Fruit fly (Drosophila melanogaster) whole organism, embryonic: ENCODE data around the gene Alp9.
A peak's percentile ranks its signal among the peaks of the same experiment; 100 is the strongest.

Experiments
- Atf3 ChIP-seq: fragments of 200-800 bp; sonication (Bioruptor generic); optimal IDR thresholded peaks from 3 replicates; lab custom pipeline; 2016; ENCODE audit warnings: missing biosample characterization, missing genetic modification characterization
- Bgb ChIP-seq: fragments of 200-800 bp; sonication (Bioruptor generic); IDR thresholded peaks from 2 replicates; pipeline ENCODE4 v1.3.6; 2022; ENCODE audit warnings: missing biosample characterization, missing genetic modification characterization; ENCODE audit not compliant: partially characterized antibody
- CG10321 ChIP-seq: fragments of 200-800 bp; sonication (Bioruptor generic); IDR thresholded peaks from 2 replicates; pipeline ENCODE4 v1.3.6; 2022; ENCODE audit warnings: missing biosample characterization, missing genetic modification characterization
- CG10462 ChIP-seq: fragments of 200-800 bp; sonication (Bioruptor generic); optimal IDR thresholded peaks from 2 replicates; lab custom pipeline; 2016; ENCODE audit warnings: missing biosample characterization, missing genetic modification characterization
- CG10543 ChIP-seq: fragments of 200-800 bp; sonication (Bioruptor generic); optimal IDR thresholded peaks from 3 replicates; lab custom pipeline; 2017; ENCODE audit warnings: missing biosample characterization, mild to moderate bottlenecking, missing genetic modification characterization, moderate library complexity
- CG11093 ChIP-seq: fragments of 200-800 bp; sonication (Bioruptor generic); IDR thresholded peaks from 3 replicates; pipeline ENCODE4 v1.3.6; 2022; ENCODE audit warnings: missing biosample characterization, missing genetic modification characterization
- CG12744 ChIP-seq: fragments of 200-800 bp; sonication (Bioruptor generic); optimal IDR thresholded peaks from 2 replicates; lab custom pipeline; 2016; ENCODE audit warnings: missing biosample characterization, missing genetic modification characterization
- CG13424 ChIP-seq: fragments of 200-800 bp; sonication (Bioruptor generic); optimal IDR thresholded peaks from 2 replicates; lab custom pipeline; 2019; ENCODE audit warnings: missing biosample characterization, mild to moderate bottlenecking, missing genetic modification characterization, moderate library complexity
- CG15011 ChIP-seq: fragments of 200-800 bp; sonication (Bioruptor generic); optimal IDR thresholded peaks from 3 replicates; lab custom pipeline; 2018; ENCODE audit warnings: missing biosample characterization, mild to moderate bottlenecking, missing genetic modification characterization
- CG17361 ChIP-seq: fragments of 200-800 bp; sonication (Bioruptor generic); IDR thresholded peaks from 3 replicates; pipeline ENCODE4 v1.3.6; 2022; ENCODE audit warnings: missing biosample characterization, missing genetic modification characterization
- CG17568 ChIP-seq: fragments of 200-800 bp; sonication (Bioruptor generic); optimal IDR thresholded peaks from 2 replicates; lab custom pipeline; 2018; ENCODE audit warnings: missing biosample characterization, mild to moderate bottlenecking, missing genetic modification characterization, moderate library complexity
- CG17802 ChIP-seq: fragments of 200-800 bp; sonication (Bioruptor generic); optimal IDR thresholded peaks from 2 replicates; lab custom pipeline; 2018; ENCODE audit warnings: missing biosample characterization, mild to moderate bottlenecking, missing genetic modification characterization, moderate library complexity
- CG17829 ChIP-seq: fragments of 200-800 bp; optimal IDR thresholded peaks from 2 replicates; lab custom pipeline; 2019; ENCODE audit warnings: missing biosample characterization, mild to moderate bottlenecking, missing genetic modification characterization, moderate library complexity
- CG18476 ChIP-seq: fragments of 200-800 bp; sonication (Bioruptor generic); optimal IDR thresholded peaks from 2 replicates; lab custom pipeline; 2016; ENCODE audit warnings: missing biosample characterization, mild to moderate bottlenecking, missing genetic modification characterization
- CG42726 ChIP-seq: fragments of 200-800 bp; sonication (Bioruptor generic); IDR thresholded peaks from 2 replicates; pipeline ENCODE4 v1.3.6; 2022; ENCODE audit warnings: missing biosample characterization, missing genetic modification characterization; ENCODE audit not compliant: partially characterized antibody
- CG4404 ChIP-seq: fragments of 200-800 bp; sonication (Bioruptor generic); IDR thresholded peaks from 2 replicates; pipeline ENCODE4 v1.3.6; 2022; ENCODE audit warnings: missing biosample characterization, missing genetic modification characterization
- CG7928 ChIP-seq: fragments of 200-800 bp; sonication (Bioruptor generic); optimal IDR thresholded peaks from 2 replicates; lab custom pipeline; 2017; ENCODE audit warnings: missing biosample characterization, mild to moderate bottlenecking, missing genetic modification characterization
- CG8281 ChIP-seq: fragments of 200-800 bp; sonication (Bioruptor generic); optimal IDR thresholded peaks from 2 replicates; lab custom pipeline; 2018; ENCODE audit warnings: missing biosample characterization, mild to moderate bottlenecking, missing genetic modification characterization, moderate library complexity
- CG9215 ChIP-seq: fragments of 200-800 bp; sonication (Bioruptor generic); IDR thresholded peaks from 2 replicates; pipeline ENCODE4 v1.3.6; 2022; ENCODE audit warnings: missing biosample characterization, missing genetic modification characterization
- Dbx ChIP-seq: fragments of 200-800 bp; sonication (Bioruptor generic); IDR thresholded peaks from 3 replicates; pipeline ENCODE4 v1.3.6; 2022; ENCODE audit warnings: missing biosample characterization, missing genetic modification characterization
- Gsc ChIP-seq: fragments of 200-800 bp; sonication (Bioruptor generic); IDR thresholded peaks from 2 replicates; pipeline ENCODE4 v1.3.6; 2022; ENCODE audit warnings: missing biosample characterization, missing genetic modification characterization
- HLH4C ChIP-seq: fragments of 200-800 bp; sonication (Bioruptor generic); IDR thresholded peaks from 3 replicates; pipeline ENCODE4 v1.3.6; 2022; ENCODE audit warnings: missing biosample characterization, missing genetic modification characterization; ENCODE audit not compliant: partially characterized antibody
- Hand ChIP-seq: fragments of 200-800 bp; sonication (Bioruptor generic); optimal IDR thresholded peaks from 2 replicates; lab custom pipeline; 2017; ENCODE audit warnings: mild to moderate bottlenecking, missing biosample characterization, missing genetic modification reagents, missing genetic modification characterization
- Med ChIP-seq: fragments of 200-800 bp; sonication (Bioruptor generic); peaks from one replicate; lab custom pipeline; 2016; ENCODE audit warnings: missing biosample characterization, missing genetic modification characterization, mild to moderate bottlenecking, inconsistent platforms, moderate library complexity
- Meics ChIP-seq: fragments of 200-800 bp; sonication (Bioruptor generic); optimal IDR thresholded peaks from 2 replicates; lab custom pipeline; 2017; ENCODE audit warnings: missing biosample characterization, mild to moderate bottlenecking, missing genetic modification characterization
- Ptx1 ChIP-seq: fragments of 200-800 bp; sonication (Bioruptor generic); IDR thresholded peaks from 2 replicates; pipeline ENCODE4 v1.3.6; 2022; ENCODE audit warnings: missing biosample characterization, missing genetic modification characterization
- Six4 ChIP-seq: fragments of 200-800 bp; sonication (Bioruptor generic); optimal IDR thresholded peaks from 2 replicates; lab custom pipeline; 2016; ENCODE audit warnings: missing biosample characterization, missing genetic modification characterization
- Spps ChIP-seq: fragments of 200-800 bp; sonication (Bioruptor generic); optimal IDR thresholded peaks from 2 replicates; lab custom pipeline; 2018; ENCODE audit warnings: missing biosample characterization, mild to moderate bottlenecking, missing genetic modification characterization
- Ssrp ChIP-seq: fragments of 200-800 bp; sonication (Bioruptor generic); optimal IDR thresholded peaks from 2 replicates; lab custom pipeline; 2018; ENCODE audit warnings: missing biosample characterization, mild to moderate bottlenecking, missing genetic modification characterization, moderate library complexity
- Taf1 ChIP-seq: fragments of 200-800 bp; sonication (Bioruptor generic); IDR thresholded peaks from 2 replicates; pipeline ENCODE4 v1.3.6; 2022; ENCODE audit warnings: missing biosample characterization, missing genetic modification characterization
- ab ChIP-seq: fragments of 200-800 bp; sonication (Bioruptor generic); optimal IDR thresholded peaks from 2 replicates; lab custom pipeline; 2016; ENCODE audit warnings: missing biosample characterization, missing genetic modification characterization
- al ChIP-seq: fragments of 200-800 bp; sonication (Bioruptor generic); IDR thresholded peaks from 2 replicates; pipeline ENCODE4 v1.3.6; 2022; ENCODE audit warnings: missing biosample characterization, missing genetic modification characterization
- ash1 ChIP-seq: fragments of 200-800 bp; sonication (Bioruptor generic); optimal IDR thresholded peaks from 2 replicates; lab custom pipeline; 2018; ENCODE audit warnings: missing biosample characterization, mild to moderate bottlenecking, missing genetic modification characterization
- eve ChIP-seq, 2 experiments: fragments of >200 bp; optimal IDR thresholded peaks; 2 replicates each; lab custom pipeline; 2017; ENCODE audit warnings: missing biosample characterization in 2 of 2, missing genetic modification characterization in 2 of 2
- fru ChIP-seq: fragments of >200 bp; optimal IDR thresholded peaks from 2 replicates; lab custom pipeline; 2017
- ftz-f1 ChIP-seq: fragments of 200-800 bp; sonication (Bioruptor generic); optimal IDR thresholded peaks from 2 replicates; lab custom pipeline; 2016; ENCODE audit warnings: missing biosample characterization, missing genetic modification characterization
- gfzf ChIP-seq: fragments of 200-800 bp; sonication (Bioruptor generic); optimal IDR thresholded peaks from 2 replicates; lab custom pipeline; 2016; ENCODE audit warnings: missing biosample characterization, mild to moderate bottlenecking, missing genetic modification characterization, moderate library complexity
- her ChIP-seq: fragments of 200-800 bp; sonication (Bioruptor generic); optimal IDR thresholded peaks from 2 replicates; lab custom pipeline; 2016; ENCODE audit warnings: missing biosample characterization, missing genetic modification characterization
- hkb ChIP-seq, 2 experiments: fragments of 200-800 bp in 1 of 2; fragments of >200 bp in 1 of 2; sonication (Bioruptor generic) in 1 of 2; IDR thresholded peaks in 1 of 2; optimal IDR thresholded peaks in 1 of 2; 2 replicates each; pipeline versions ENCODE4 v1.3.6 to Lab custom; 2017 to 2022; ENCODE audit warnings: missing biosample characterization in 1 of 2, missing genetic modification characterization in 1 of 2
- nmo ChIP-seq: fragments of 200-800 bp; sonication (Bioruptor generic); optimal IDR thresholded peaks from 2 replicates; lab custom pipeline; 2018; ENCODE audit warnings: missing biosample characterization, mild to moderate bottlenecking, missing genetic modification characterization, moderate library complexity
- pzg ChIP-seq: fragments of 200-800 bp; sonication (Bioruptor generic); optimal IDR thresholded peaks from 3 replicates; lab custom pipeline; 2018; ENCODE audit warnings: missing biosample characterization, mild to moderate bottlenecking, missing genetic modification characterization, moderate library complexity
- run ChIP-seq: fragments of 200-800 bp; sonication (Bioruptor generic); optimal IDR thresholded peaks from 3 replicates; lab custom pipeline; 2018; ENCODE audit warnings: missing biosample characterization, mild to moderate bottlenecking, missing genetic modification characterization
- seq ChIP-seq: fragments of 200-800 bp; sonication (Bioruptor generic); IDR thresholded peaks from 2 replicates; pipeline ENCODE4 v1.3.6; 2022; ENCODE audit warnings: missing biosample characterization, missing genetic modification characterization
- stc ChIP-seq: fragments of 200-800 bp; sonication (Bioruptor generic); IDR thresholded peaks from 2 replicates; pipeline ENCODE4 v1.3.6; 2022; ENCODE audit warnings: missing biosample characterization, missing genetic modification characterization
- tap ChIP-seq: fragments of 200-800 bp; optimal IDR thresholded peaks from 3 replicates; lab custom pipeline; 2019; ENCODE audit warnings: missing biosample characterization, mild to moderate bottlenecking, missing genetic modification characterization, moderate library complexity
- tio ChIP-seq: fragments of 200-800 bp; sonication (Bioruptor generic); optimal IDR thresholded peaks from 2 replicates; lab custom pipeline; 2017; ENCODE audit warnings: missing biosample characterization, missing genetic modification characterization, inconsistent platforms
- vfl ChIP-seq: fragments of 200-800 bp; sonication (Bioruptor generic); optimal IDR thresholded peaks from 2 replicates; lab custom pipeline; 2016; ENCODE audit warnings: missing biosample characterization, missing genetic modification characterization
- zfh2 ChIP-seq: fragments of 200-800 bp; sonication (Bioruptor generic); optimal IDR thresholded peaks from 2 replicates; lab custom pipeline; 2016; ENCODE audit warnings: missing biosample characterization, missing genetic modification characterization

The Alp9 gene

DNA sequence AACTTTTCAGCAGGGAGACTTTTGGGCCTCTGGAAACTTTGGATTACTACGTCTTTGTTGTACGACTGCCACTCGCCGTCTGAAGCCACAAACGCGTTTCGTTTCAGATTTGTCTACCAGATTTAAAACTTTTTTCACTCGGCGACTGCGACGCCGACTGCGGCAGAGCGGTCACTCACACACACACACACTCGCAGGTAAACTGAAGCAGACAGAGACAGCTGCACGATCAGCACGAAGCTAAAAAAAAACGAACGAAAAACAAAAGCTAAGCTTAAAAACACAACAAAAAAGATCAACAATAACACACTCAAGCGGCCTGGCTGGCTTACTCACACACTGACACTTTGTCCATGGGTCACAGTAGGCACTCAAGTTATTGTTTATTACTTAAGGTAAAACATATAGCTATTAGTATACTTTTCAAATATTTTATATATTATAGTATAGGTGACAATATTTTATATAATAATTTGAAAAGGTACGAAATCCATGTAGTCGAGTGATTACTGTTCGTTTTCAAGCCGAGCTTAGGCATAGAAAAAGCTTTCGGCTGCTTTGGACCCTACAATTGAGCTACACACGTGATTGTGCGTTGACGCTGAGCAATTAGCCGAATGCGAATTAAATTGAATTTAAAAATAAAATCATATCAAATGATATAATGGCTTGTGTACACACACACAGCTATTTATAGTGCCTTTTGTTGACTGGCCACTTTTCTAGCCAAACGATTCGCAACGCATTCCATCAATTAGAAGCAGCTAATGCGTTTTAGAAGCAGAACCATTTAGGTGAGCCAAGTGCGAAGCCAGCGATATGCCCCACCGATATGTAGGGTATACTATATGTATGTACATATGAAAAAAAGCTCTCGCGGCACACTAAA lies 17.8 kb upstream of the Alp9 start, which contains the start of gene Msr-110 (continued):
- peak; percentile 77 for TF ChIP-seq CG4404 (GFP tag; lab: Robert Waterston, UW)
- TF ChIP-seq CG10321: 0 out of 2 replicates have a peak, but pooled peaks have one; percentile 63
- TF ChIP-seq nmo (GFP tag; lab: Kevin White, UChicago): peak; percentile 91
- peak; percentile 34 for TF ChIP-seq her (GFP tag; lab: Kevin White, UChicago)
- TF ChIP-seq CG10462 (GFP tag; lab: Kevin White, UChicago): peak; percentile 64
- peak; percentile 89 for TF ChIP-seq CG10543 (GFP tag; lab: Kevin White, UChicago)
- no peak for TF ChIP-seq HLH4C (GFP tag; lab: Robert Waterston, UW)
- TF ChIP-seq Taf1: peak; percentile 86
- peak; percentile 47 for TF ChIP-seq Spps
- peak; percentile 52; the same call in 1 of the 2 replicates for TF ChIP-seq CG42726 (GFP tag; lab: Robert Waterston, UW)
- TF ChIP-seq Dbx (GFP tag; lab: Robert Waterston, UW): peak; percentile 94
- TF ChIP-seq Ptx1 (GFP tag; lab: Robert Waterston, UW): peak; percentile 95
- no peak for TF ChIP-seq ftz-f1 (GFP tag; lab: Kevin White, UChicago)
- TF ChIP-seq tio: peak; percentile 77
- peak; percentile 77 for TF ChIP-seq CG8281 (tag; lab: Kevin White, UChicago)
- TF ChIP-seq vfl: peak; percentile 39
- no peak for TF ChIP-seq hkb (optimal IDR thresholded peaks at IDR 0.05; lab: Kevin White, UChicago)
- TF ChIP-seq hkb (GFP tag; IDR thresholded peaks at IDR 0.05; lab: Robert Waterston, UW): peak; percentile 89
- TF ChIP-seq CG12744 (GFP tag; lab: Kevin White, UChicago): peak; percentile 73
- TF ChIP-seq CG17568 (GFP tag; lab: Kevin White, UChicago): peak; percentile 76
- peak; percentile 66 for TF ChIP-seq zfh2 (GFP tag; lab: Kevin White, UChicago)
- TF ChIP-seq al: peak; percentile 82
- no peak for TF ChIP-seq ash1 (GFP tag; lab: Kevin White, UChicago)
- peak; percentile 87 for TF ChIP-seq stc (GFP tag; lab: Robert Waterston, UW)
- TF ChIP-seq Meics (GFP tag; lab: Kevin White, UChicago): peak; percentile 92
- TF ChIP-seq Six4 (GFP tag; lab: Kevin White, UChicago): peak; percentile 75
- peak; percentile 64 for TF ChIP-seq Gsc
- peak; percentile 93 for TF ChIP-seq CG13424 (tag; lab: Kevin White, UChicago)
- 0 out of 2 replicates have a peak, but pooled peaks have one; percentile 30 for TF ChIP-seq Bgb (GFP tag; lab: Robert Waterston, UW)
- TF ChIP-seq CG17829: peak; percentile 83
- TF ChIP-seq CG9215: peak; percentile 89
- TF ChIP-seq eve (GFP tag; optimal IDR thresholded peaks at IDR 0.05; lab: Kevin White, UChicago): peak in 1 of 2 experiments; percentile 96
- TF ChIP-seq gfzf (GFP tag; lab: Kevin White, UChicago): no peak
- TF ChIP-seq CG15011 (GFP tag; lab: Kevin White, UChicago): peak; percentile 78
- TF ChIP-seq Med (GFP tag; lab: Kevin White, UChicago): peak; percentile 95
- TF ChIP-seq Ssrp (tag; lab: Kevin White, UChicago): peak; percentile 85
- TF ChIP-seq CG18476 (GFP tag; lab: Kevin White, UChicago): peak; percentile 76
- TF ChIP-seq Hand (GFP tag; lab: Kevin White, UChicago): peak; percentile 74
- TF ChIP-seq fru (lab: Kevin White, UChicago): no peak
- TF ChIP-seq run (tag; lab: Kevin White, UChicago): peak; percentile 85
- TF ChIP-seq Atf3: peak; percentile 74
- peak; percentile 92 for TF ChIP-seq seq
- peak; percentile 53 for TF ChIP-seq ab (GFP tag; lab: Kevin White, UChicago)
- peak; percentile 91 for TF ChIP-seq CG11093 (GFP tag; lab: Robert Waterston, UW)
- TF ChIP-seq CG7928 (GFP tag; lab: Kevin White, UChicago): peak; percentile 60
- peak; percentile 93 for TF ChIP-seq CG17361
- TF ChIP-seq CG17802 (tag; lab: Kevin White, UChicago): peak; percentile 51
- TF ChIP-seq pzg (GFP tag; lab: Kevin White, UChicago): no peak
- TF ChIP-seq tap (tag; lab: Kevin White, UChicago): peak; percentile 89
